Fruit fly (Drosophila melanogaster) whole organism, embryonic: ENCODE data around the gene CG34269.
A peak's percentile ranks its signal among the peaks of the same experiment; 100 is the strongest.

ENCODE experiments used
- Atf6 ChIP-seq: fragments of 200-800 bp; sonication (Bioruptor generic); IDR thresholded peaks from 2 replicates; pipeline ENCODE4 v1.3.6; 2022; ENCODE audit warnings: missing biosample characterization, missing genetic modification characterization
- Bteb2 ChIP-seq: fragments of 200-800 bp; sonication (Bioruptor generic); optimal IDR thresholded peaks from 2 replicates; lab custom pipeline; 2016; ENCODE audit warnings: missing biosample characterization, missing genetic modification characterization
- CG11560 ChIP-seq: fragments of 200-800 bp; sonication (Bioruptor generic); IDR thresholded peaks from 3 replicates; pipeline ENCODE4 v1.3.6; 2022; ENCODE audit warnings: missing biosample characterization, missing genetic modification characterization
- CG12391 ChIP-seq: fragments of 200-800 bp; sonication (Bioruptor generic); optimal IDR thresholded peaks from 3 replicates; lab custom pipeline; 2018; ENCODE audit warnings: missing biosample characterization, mild to moderate bottlenecking, missing genetic modification characterization, moderate library complexity
- CG13123 ChIP-seq: fragments of 200-800 bp; sonication (Bioruptor generic); optimal IDR thresholded peaks from 2 replicates; lab custom pipeline; 2016; ENCODE audit warnings: missing biosample characterization, missing genetic modification characterization
- CG13894 ChIP-seq: fragments of 200-800 bp; sonication (Bioruptor generic); optimal IDR thresholded peaks from 3 replicates; lab custom pipeline; 2018; ENCODE audit warnings: missing biosample characterization, mild to moderate bottlenecking, missing genetic modification characterization, moderate library complexity
- CG14014 ChIP-seq: fragments of 200-800 bp; sonication (Bioruptor generic); IDR thresholded peaks from 2 replicates; pipeline ENCODE4 v1.3.6; 2022; ENCODE audit warnings: missing biosample characterization, missing genetic modification characterization
- CG1603 ChIP-seq: fragments of 200-800 bp; sonication (Bioruptor generic); optimal IDR thresholded peaks from 2 replicates; lab custom pipeline; 2019; ENCODE audit warnings: missing biosample characterization, mild to moderate bottlenecking, missing genetic modification characterization, moderate library complexity
- CG16815 ChIP-seq: fragments of 200-800 bp; sonication (Bioruptor generic); optimal IDR thresholded peaks from 3 replicates; lab custom pipeline; 2017; ENCODE audit warnings: missing biosample characterization, mild to moderate bottlenecking, missing genetic modification characterization
- CG16863 ChIP-seq: fragments of 200-800 bp; sonication (Bioruptor generic); optimal IDR thresholded peaks from 3 replicates; lab custom pipeline; 2016; ENCODE audit warnings: missing biosample characterization, missing genetic modification characterization
- CG17361 ChIP-seq: fragments of 200-800 bp; sonication (Bioruptor generic); IDR thresholded peaks from 3 replicates; pipeline ENCODE4 v1.3.6; 2022; ENCODE audit warnings: missing biosample characterization, missing genetic modification characterization
- CG1792 ChIP-seq: fragments of 200-800 bp; sonication (Bioruptor generic); optimal IDR thresholded peaks from 2 replicates; lab custom pipeline; 2016; ENCODE audit warnings: missing biosample characterization, missing genetic modification characterization
- CG2199 ChIP-seq: fragments of 200-800 bp; sonication (Bioruptor generic); IDR thresholded peaks from 3 replicates; pipeline ENCODE4 v1.3.6; 2022; ENCODE audit warnings: missing biosample characterization, missing genetic modification characterization
- CG2678 ChIP-seq: fragments of 200-800 bp; sonication (Bioruptor generic); optimal IDR thresholded peaks from 3 replicates; lab custom pipeline; 2019; ENCODE audit warnings: missing biosample characterization, mild to moderate bottlenecking, missing genetic modification characterization, moderate library complexity
- CG2712 ChIP-seq: fragments of 200-800 bp; optimal IDR thresholded peaks from 3 replicates; lab custom pipeline; 2019; ENCODE audit warnings: missing biosample characterization, mild to moderate bottlenecking, missing genetic modification characterization, moderate library complexity
- CG30431 ChIP-seq: fragments of 200-800 bp; sonication (Bioruptor generic); optimal IDR thresholded peaks from 2 replicates; lab custom pipeline; 2017; ENCODE audit warnings: missing biosample characterization, missing genetic modification characterization
- CG3281 ChIP-seq: fragments of 200-800 bp; sonication (Bioruptor generic); optimal IDR thresholded peaks from 3 replicates; lab custom pipeline; 2017; ENCODE audit warnings: missing biosample characterization, mild to moderate bottlenecking, missing genetic modification characterization
- CG3847 ChIP-seq: fragments of 200-800 bp; sonication (Bioruptor generic); IDR thresholded peaks from 2 replicates; pipeline ENCODE4 v1.3.6; 2022; ENCODE audit warnings: missing biosample characterization, missing genetic modification characterization
- CG5953 ChIP-seq: fragments of 200-800 bp; sonication (Bioruptor generic); IDR thresholded peaks from 2 replicates; pipeline ENCODE4 v1.3.6; 2022; ENCODE audit warnings: missing biosample characterization, missing genetic modification characterization
- CG6765 ChIP-seq: fragments of 200-800 bp; sonication (Bioruptor generic); optimal IDR thresholded peaks from 3 replicates; lab custom pipeline; 2017; ENCODE audit warnings: missing biosample characterization, mild to moderate bottlenecking, missing genetic modification characterization
- CG7556 ChIP-seq: fragments of 200-800 bp; sonication (Bioruptor generic); optimal IDR thresholded peaks from 2 replicates; lab custom pipeline; 2017; ENCODE audit warnings: missing biosample characterization, mild to moderate bottlenecking, missing genetic modification characterization
- CG9817 ChIP-seq: fragments of 200-800 bp; sonication (Bioruptor generic); optimal IDR thresholded peaks from 2 replicates; lab custom pipeline; 2018; ENCODE audit warnings: missing biosample characterization, mild to moderate bottlenecking, missing genetic modification characterization, moderate library complexity
- CG9932 ChIP-seq: fragments of 200-800 bp; sonication (Bioruptor generic); IDR thresholded peaks from 2 replicates; pipeline ENCODE4 v1.3.6; 2022; ENCODE audit warnings: missing biosample characterization, missing genetic modification characterization
- CHES-1-like ChIP-seq: fragments of 200-800 bp; sonication (Bioruptor generic); optimal IDR thresholded peaks from 2 replicates; lab custom pipeline; 2016; ENCODE audit warnings: missing biosample characterization, missing genetic modification characterization
- CoRest ChIP-seq: fragments of 200-800 bp; sonication (Bioruptor generic); optimal IDR thresholded peaks from 3 replicates; lab custom pipeline; 2018; ENCODE audit warnings: missing biosample characterization, mild to moderate bottlenecking, missing genetic modification characterization, moderate library complexity
- Dbx ChIP-seq: fragments of 200-800 bp; sonication (Bioruptor generic); IDR thresholded peaks from 3 replicates; pipeline ENCODE4 v1.3.6; 2022; ENCODE audit warnings: missing biosample characterization, missing genetic modification characterization
- Doc3 ChIP-seq: fragments of 200-800 bp; sonication (Bioruptor generic); IDR thresholded peaks from 3 replicates; pipeline ENCODE4 v1.3.6; 2022; ENCODE audit warnings: missing biosample characterization, missing genetic modification characterization; ENCODE audit not compliant: partially characterized antibody
- Ets65A ChIP-seq: fragments of 200-800 bp; sonication (Bioruptor generic); peaks from one replicate; lab custom pipeline; 2016; ENCODE audit warnings: missing biosample characterization, missing genetic modification characterization
- Fer2 ChIP-seq: fragments of 200-800 bp; sonication (Bioruptor generic); optimal IDR thresholded peaks from 2 replicates; lab custom pipeline; 2018; ENCODE audit warnings: missing biosample characterization, mild to moderate bottlenecking, missing genetic modification characterization, moderate library complexity
- H2.0 ChIP-seq: fragments of 200-800 bp; sonication (Bioruptor generic); IDR thresholded peaks from 2 replicates; pipeline ENCODE4 v1.3.6; 2022; ENCODE audit warnings: missing biosample characterization, missing genetic modification characterization
- Hand ChIP-seq: fragments of 200-800 bp; sonication (Bioruptor generic); optimal IDR thresholded peaks from 2 replicates; lab custom pipeline; 2017; ENCODE audit warnings: mild to moderate bottlenecking, missing biosample characterization, missing genetic modification reagents, missing genetic modification characterization
- Meics ChIP-seq: fragments of 200-800 bp; sonication (Bioruptor generic); optimal IDR thresholded peaks from 2 replicates; lab custom pipeline; 2017; ENCODE audit warnings: missing biosample characterization, mild to moderate bottlenecking, missing genetic modification characterization
- NFAT ChIP-seq: fragments of 200-800 bp; sonication (Bioruptor generic); IDR thresholded peaks from 2 replicates; pipeline ENCODE4 v1.3.6; 2022; ENCODE audit warnings: missing biosample characterization, missing genetic modification characterization
- Xbp1 ChIP-seq: fragments of 200-800 bp; sonication (Bioruptor generic); optimal IDR thresholded peaks from 3 replicates; lab custom pipeline; 2016; ENCODE audit warnings: missing biosample characterization, mild to moderate bottlenecking, missing genetic modification characterization
- ase ChIP-seq: fragments of 200-800 bp; sonication (Bioruptor generic); IDR thresholded peaks from 3 replicates; pipeline ENCODE4 v1.3.6; 2022; ENCODE audit warnings: missing biosample characterization, missing genetic modification characterization
- btn ChIP-seq: fragments of 200-800 bp; sonication (Bioruptor generic); optimal IDR thresholded peaks from 2 replicates; lab custom pipeline; 2016; ENCODE audit warnings: missing biosample characterization, missing genetic modification characterization
- ci ChIP-seq: fragments of 200-800 bp; sonication (Bioruptor generic); IDR thresholded peaks from 3 replicates; pipeline ENCODE4 v1.3.6; 2022; ENCODE audit warnings: missing biosample characterization, missing genetic modification characterization
- emc ChIP-seq: fragments of 200-800 bp; sonication (Bioruptor generic); optimal IDR thresholded peaks from 2 replicates; lab custom pipeline; 2016; ENCODE audit warnings: missing biosample characterization, missing genetic modification characterization
- fd3F ChIP-seq: fragments of 200-800 bp; sonication (Bioruptor generic); optimal IDR thresholded peaks from 2 replicates; lab custom pipeline; 2018; ENCODE audit warnings: missing biosample characterization, mild to moderate bottlenecking, missing genetic modification characterization, moderate library complexity
- gcm2 ChIP-seq: fragments of 200-800 bp; sonication (Bioruptor generic); optimal IDR thresholded peaks from 2 replicates; lab custom pipeline; 2016; ENCODE audit warnings: missing biosample characterization, missing genetic modification characterization
- gt ChIP-seq: fragments of 200-800 bp; sonication (Bioruptor generic); IDR thresholded peaks from 2 replicates; pipeline ENCODE4 v1.3.6; 2022; ENCODE audit warnings: missing biosample characterization, missing genetic modification characterization
- kah ChIP-seq: fragments of 200-800 bp; sonication (Bioruptor generic); optimal IDR thresholded peaks from 2 replicates; lab custom pipeline; 2018; ENCODE audit warnings: missing biosample characterization, mild to moderate bottlenecking, missing genetic modification characterization
- lmd ChIP-seq: fragments of 200-800 bp; sonication (Bioruptor generic); IDR thresholded peaks from 2 replicates; pipeline ENCODE4 v1.3.6; 2022; ENCODE audit warnings: missing biosample characterization, missing genetic modification characterization
- mam ChIP-seq: fragments of 200-800 bp; sonication (Bioruptor generic); optimal IDR thresholded peaks from 3 replicates; lab custom pipeline; 2016; ENCODE audit warnings: missing biosample characterization, missing genetic modification characterization
- peb ChIP-seq: fragments of 200-800 bp; sonication (Bioruptor generic); IDR thresholded peaks from 2 replicates; pipeline ENCODE4 v1.3.6; 2022; ENCODE audit warnings: missing biosample characterization, missing genetic modification characterization
- pho ChIP-seq: fragments of 200-800 bp; sonication (Bioruptor generic); optimal IDR thresholded peaks from 2 replicates; lab custom pipeline; 2016; ENCODE audit warnings: missing biosample characterization, missing genetic modification characterization
- prd ChIP-seq, 3 experiments: fragments of >200 bp in 2 of 3; fragments of 200-800 bp in 1 of 3; sonication (Bioruptor generic) in 1 of 3; optimal IDR thresholded peaks in 2 of 3; IDR thresholded peaks in 1 of 3; 2 replicates in 2 of 3; 3 replicates in 1 of 3; pipeline versions ENCODE4 v1.3.6 to Lab custom; 2017 to 2022; ENCODE audit warnings: missing biosample characterization in 1 of 3, missing genetic modification characterization in 1 of 3
- row ChIP-seq: fragments of 200-800 bp; sonication (Bioruptor generic); IDR thresholded peaks from 3 replicates; pipeline ENCODE4 v1.3.6; 2022; ENCODE audit warnings: missing biosample characterization, missing genetic modification characterization
- sisA ChIP-seq: fragments of 200-800 bp; sonication (Bioruptor generic); IDR thresholded peaks from 2 replicates; pipeline ENCODE4 v1.3.6; 2022; ENCODE audit warnings: missing biosample characterization, missing genetic modification characterization
- so ChIP-seq: fragments of 200-800 bp; sonication (Bioruptor generic); IDR thresholded peaks from 3 replicates; pipeline ENCODE4 v1.3.6; 2022; ENCODE audit warnings: missing biosample characterization, missing genetic modification characterization
- tna ChIP-seq: fragments of 200-800 bp; sonication (Bioruptor generic); IDR thresholded peaks from 2 replicates; pipeline ENCODE4 v1.3.6; 2022; ENCODE audit warnings: missing biosample characterization, missing genetic modification characterization; ENCODE audit not compliant: partially characterized antibody

CG34269 gene

DNA sequence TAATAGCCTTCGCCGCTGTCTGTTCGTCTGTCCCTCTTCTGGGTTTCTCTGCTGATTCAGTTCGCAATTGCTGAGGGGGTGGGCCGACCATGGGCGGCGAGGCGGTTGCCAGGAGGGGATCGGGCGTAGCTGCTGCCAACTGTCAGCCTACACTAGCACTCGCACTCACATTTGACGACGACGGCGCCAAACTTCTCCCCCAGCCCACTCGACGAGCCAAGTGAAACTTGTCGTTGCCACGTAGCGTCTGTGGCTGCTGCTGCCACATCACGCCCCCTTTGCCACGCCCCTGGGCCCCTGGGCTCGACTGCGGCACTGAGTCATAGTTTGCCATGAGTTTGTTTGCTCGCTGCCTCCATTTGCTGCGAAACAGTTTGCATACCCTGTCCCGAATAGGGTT lies 29.2 kb downstream of the CG34269 start (continued):
- TF ChIP-seq CoRest (tag; lab: Kevin White, UChicago) (peak; percentile 32), Fer2 (tag; lab: Kevin White, UChicago) (peak; percentile 7), CG11560 (tag; lab: Robert Waterston, UW) (peak; percentile 57; the same call in 2 of the 3 replicates), CG5953 (GFP tag; lab: Robert Waterston, UW) (peak; percentile 41; the same call in 1 of the 2 replicates), Ets65A (GFP tag; lab: Kevin White, UChicago) (peak; percentile 7), tna (no peak), peb (peak; percentile 32; the same call in 1 of the 2 replicates), lmd (GFP tag; lab: Robert Waterston, UW) (peak; percentile 76), Doc3 (GFP tag; lab: Robert Waterston, UW) (no peak), ase (0 out of 3 replicates have a peak, but pooled peaks have one; percentile 41), so (GFP tag; lab: Robert Waterston, UW) (peak; percentile 72; the same call in 2 of the 3 replicates), CG1792 (GFP tag; lab: Kevin White, UChicago) (no peak), CG1603 (tag; lab: Kevin White, UChicago) (peak; percentile 54), CG16815 (GFP tag; lab: Kevin White, UChicago) (peak; percentile 44), Atf6 (peak; percentile 81), CG16863 (GFP tag; lab: Kevin White, UChicago) (no peak), CG9817 (tag; lab: Kevin White, UChicago) (peak; percentile 64), kah (GFP tag; lab: Kevin White, UChicago) (no peak), Xbp1 (GFP tag; lab: Kevin White, UChicago) (peak; percentile 17), fd3F (GFP tag; lab: Kevin White, UChicago) (peak; percentile 44), CG2199 (GFP tag; lab: Robert Waterston, UW) (0 out of 3 replicates have a peak, but pooled peaks have one; percentile 16), pho (GFP tag; lab: Kevin White, UChicago) (peak; percentile 47), Hand (GFP tag; lab: Kevin White, UChicago) (peak; percentile 48), CG9932 (GFP tag; lab: Robert Waterston, UW) (peak; percentile 85), ci (GFP tag; lab: Robert Waterston, UW) (peak; percentile 84), gt (GFP tag; lab: Robert Waterston, UW) (no peak), Bteb2 (GFP tag; lab: Kevin White, UChicago) (peak; percentile 2), CG2712 (tag; lab: Kevin White, UChicago) (peak; percentile 18), CG3847 (GFP tag; lab: Robert Waterston, UW) (peak; percentile 62), CG13894 (tag; lab: Kevin White, UChicago) (peak; percentile 46), CG13123 (GFP tag; lab: Kevin White, UChicago) (no peak), emc (GFP tag; lab: Kevin White, UChicago) (no peak), CG17361 (no peak), sisA (GFP tag; lab: Robert Waterston, UW) (peak; percentile 27; the same call in 1 of the 2 replicates), gcm2 (GFP tag; lab: Kevin White, UChicago) (no peak), prd (optimal IDR thresholded peaks at IDR 0.05; lab: Kevin White, UChicago) (no peak), prd (GFP tag; IDR thresholded peaks at IDR 0.05; lab: Robert Waterston, UW) (peak; percentile 75), row (peak; percentile 83), CG30431 (GFP tag; lab: Kevin White, UChicago) (peak; percentile 24), CG3281 (GFP tag; lab: Kevin White, UChicago) (peak; percentile 38), CHES-1-like (GFP tag; lab: Kevin White, UChicago) (peak; percentile 22), H2.0 (GFP tag; lab: Robert Waterston, UW) (peak; percentile 32; the same call in 1 of the 2 replicates), mam (peak; percentile 55), CG2678 (tag; lab: Kevin White, UChicago) (peak; percentile 47), btn (GFP tag; lab: Kevin White, UChicago) (no peak), NFAT (GFP tag; lab: Robert Waterston, UW) (peak; percentile 46; the same call in 1 of the 2 replicates), Meics (no peak), Dbx (GFP tag; lab: Robert Waterston, UW) (peak; percentile 80), CG12391 (tag; lab: Kevin White, UChicago) (peak; percentile 23), CG14014 (GFP tag; lab: Robert Waterston, UW) (peak; percentile 81), CG7556 (peak; percentile 50), CG6765 (GFP tag; lab: Kevin White, UChicago) (peak; percentile 32)
